Worm (Caenorhabditis elegans) whole organism, L1 larva: ENCODE results near the gene fbxb-64.
"Not testable (repeated sequence)": the region's sequence is repeated elsewhere in the genome, so short reads cannot be mapped to it uniquely, and the experiment has no call there.

Experiments used
- fos-1 ChIP-seq: fragments of 150-350 bp; optimal IDR thresholded peaks from 2 replicates; lab custom pipeline; 2014; ENCODE audit warnings: missing biosample characterization, missing genetic modification characterization
- snpc-4 ChIP-seq: fragments of 150-350 bp; optimal IDR thresholded peaks from 2 replicates; lab custom pipeline; 2014; ENCODE audit warnings: missing biosample characterization, missing genetic modification characterization
- ztf-4 ChIP-seq: fragments of 150-350 bp; optimal IDR thresholded peaks from 2 replicates; lab custom pipeline; 2014; ENCODE audit warnings: missing biosample characterization, missing genetic modification characterization

ce11 chrV:19264148-19264547, 48.9 kb upstream of the fbxb-64 start, which contains the start of gene F21D9.1:
- not testable (repeated sequence) for TF ChIP-seq ztf-4 (tag; lab: Kevin White, UChicago); snpc-4; fos-1
